Fruit fly (Drosophila melanogaster): ENCODE measurements around the gene CG7214.

DNA sequence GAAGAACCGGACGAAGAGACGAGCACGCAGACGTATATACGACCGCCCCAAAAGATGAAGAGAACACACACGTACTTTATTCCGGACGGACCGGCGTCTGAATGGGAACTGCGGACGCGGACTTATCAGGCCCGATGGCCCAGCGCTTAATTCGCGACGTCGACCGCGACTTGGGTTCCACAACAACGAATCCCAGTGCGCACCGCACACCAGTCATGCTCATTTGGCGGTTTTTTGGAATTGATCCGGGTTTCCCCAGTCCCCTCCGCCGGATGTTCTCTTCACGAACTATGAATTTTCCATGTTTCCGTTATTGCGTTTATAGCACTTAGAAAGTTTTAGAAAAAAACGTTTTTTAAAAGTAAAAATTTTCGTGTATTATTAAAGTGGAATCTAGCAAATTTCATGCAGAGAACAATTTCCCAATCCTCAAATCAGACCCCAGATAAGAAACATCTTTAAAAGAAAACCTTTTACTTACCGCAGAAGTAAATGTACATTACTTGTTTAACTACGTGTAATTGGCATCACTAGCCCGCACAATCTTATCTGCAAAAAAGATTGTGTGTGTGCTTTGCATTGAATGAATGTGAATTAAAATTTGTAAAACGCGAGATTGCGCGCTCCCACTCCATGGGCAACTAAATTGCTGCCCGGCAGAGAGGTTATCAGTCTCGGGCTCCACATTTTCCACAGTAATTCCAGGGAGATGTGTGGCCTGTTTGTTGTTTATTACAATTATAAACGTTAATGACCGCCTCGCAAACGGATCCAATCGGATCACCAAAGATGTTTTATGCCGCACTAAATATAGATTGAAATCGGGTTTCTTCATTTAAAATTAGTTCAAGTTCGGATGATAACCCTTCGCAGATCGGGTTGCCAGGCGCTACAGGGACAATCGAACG lies 46.1 kb upstream of the CG7214 start, which contains the start of gene CG7149:
- no peak for TF ChIP-seq psq (optimal IDR thresholded peaks at IDR 0.05)
- TF ChIP-seq Sin3A (optimal IDR thresholded peaks at IDR 0.05) = no peak
- TF ChIP-seq ttk (optimal IDR thresholded peaks at IDR 0.05) = no peak
- no peak for TF ChIP-seq insv (optimal IDR thresholded peaks at IDR 0.05)
